Worm (Caenorhabditis elegans) whole organism, midembryonic: ENCODE results near the gene clec-27.

Experiments used
- T22C8.4 ChIP-seq: fragments of 200-800 bp; sonication (Bioruptor generic); IDR thresholded peaks from 2 replicates; pipeline ENCODE4 v1.3.6; 2022; ENCODE audit warnings: missing genetic modification characterization, missing compliant biosample characterization
- cog-1 ChIP-seq: sonication (generic microtip); optimal IDR thresholded peaks from 2 replicates; lab custom pipeline; 2016; ENCODE audit warnings: missing genetic modification characterization, missing compliant biosample characterization
- flt-1 ChIP-seq: fragments of 200-800 bp; sonication (Bioruptor generic); IDR thresholded peaks from 2 replicates; pipeline ENCODE4 v1.3.6; 2022; ENCODE audit warnings: missing genetic modification characterization, missing compliant biosample characterization
- klf-2 ChIP-seq: fragments of 200-800 bp; sonication (Bioruptor generic); conservative IDR thresholded peaks from 2 replicates; pipeline ENCODE4 v1.3.6; 2022; ENCODE audit warnings: missing genetic modification reagents, missing genetic modification characterization, missing compliant biosample characterization
- med-1 ChIP-seq: sonication (generic microtip); optimal IDR thresholded peaks from 2 replicates; lab custom pipeline; 2017; ENCODE audit warnings: missing genetic modification characterization, mild to moderate bottlenecking, missing compliant biosample characterization, antibody characterized with exemption, missing genetic modification reagents; ENCODE audit not compliant: insufficient read depth
- ref-1 ChIP-seq: fragments of 200-800 bp; sonication (Bioruptor generic); conservative IDR thresholded peaks from 2 replicates; pipeline ENCODE4 v1.3.6; 2022; ENCODE audit warnings: missing genetic modification reagents, missing genetic modification characterization, missing compliant biosample characterization
- tab-1 ChIP-seq: fragments of 200-800 bp; sonication (Bioruptor generic); IDR thresholded peaks from 2 replicates; pipeline ENCODE4 v1.3.6; 2022; ENCODE audit warnings: missing genetic modification characterization, missing compliant biosample characterization
- ztf-23 ChIP-seq: fragments of 200-800 bp; sonication (Bioruptor generic); IDR thresholded peaks from 2 replicates; pipeline ENCODE4 v1.3.6; 2022; ENCODE audit warnings: missing genetic modification reagents, missing genetic modification characterization, missing compliant biosample characterization
- ztf-29 ChIP-seq: fragments of 200-800 bp; sonication (Bioruptor generic); IDR thresholded peaks from 2 replicates; pipeline ENCODE4 v1.3.6; 2022; ENCODE audit warnings: missing genetic modification reagents, missing genetic modification characterization, missing compliant biosample characterization

The clec-27 gene

ce11 chrV:16873642-16874041 is 19.2 kb downstream of the clec-27 start, which contains the start of gene srw-23:
srw-23 (plus strand) TSS chrV:16873942.
- TF ChIP-seq ztf-23 (GFP tag; lab: Robert Waterston, UW): no peak
- no peak for TF ChIP-seq T22C8.4
- TF ChIP-seq klf-2: no peak
- no peak for TF ChIP-seq ztf-29 (GFP tag; lab: Robert Waterston, UW)
- TF ChIP-seq ref-1: no peak
- no peak for TF ChIP-seq med-1 (GFP tag; lab: Kevin White, UChicago)
- no peak for TF ChIP-seq flt-1 (GFP tag; lab: Robert Waterston, UW)
- TF ChIP-seq cog-1 (tag; lab: Kevin White, UChicago): no peak
- TF ChIP-seq tab-1 (GFP tag; lab: Robert Waterston, UW): no peak

DNA sequence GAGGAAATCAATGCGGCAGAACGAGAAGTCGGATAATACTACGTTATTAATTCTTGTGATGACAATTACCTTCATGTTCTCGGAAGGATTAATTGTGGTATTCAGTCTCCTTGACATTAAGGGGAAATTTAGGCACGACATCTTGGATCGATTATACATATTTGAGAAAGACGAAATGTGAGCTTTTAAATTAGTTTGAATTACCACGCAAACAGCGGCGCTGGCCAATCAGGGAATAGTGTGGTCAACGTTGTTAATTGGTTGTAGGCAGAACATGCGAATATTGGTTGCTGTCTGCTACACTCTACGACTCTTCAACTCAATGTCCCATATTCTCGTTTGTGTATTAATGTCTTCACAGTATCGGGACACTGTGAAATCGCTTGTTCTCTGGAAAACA is 20.5 kb downstream of the clec-27 start, which contains the start of gene F49A5.10:
Gene F49A5.10 (plus strand): TSS at position 301 of the 400 bp plus-strand sequence.
- TF ChIP-seq T22C8.4 (no peak), ref-1 (no peak), klf-2 (no peak), tab-1 (GFP tag; lab: Robert Waterston, UW) (no peak), ztf-29 (GFP tag; lab: Robert Waterston, UW) (no peak), ztf-23 (GFP tag; lab: Robert Waterston, UW) (no peak), med-1 (GFP tag; lab: Kevin White, UChicago) (no peak), flt-1 (GFP tag; lab: Robert Waterston, UW) (no peak), cog-1 (tag; lab: Kevin White, UChicago) (no peak)

ce11 chrV:16879532-16879931 is 25.1 kb downstream of the clec-27 start:
- TF ChIP-seq ref-1: no peak
- no peak for TF ChIP-seq T22C8.4
- no peak for TF ChIP-seq ztf-23 (GFP tag; lab: Robert Waterston, UW)
- TF ChIP-seq klf-2: no peak
- no peak for TF ChIP-seq ztf-29 (GFP tag; lab: Robert Waterston, UW)
- TF ChIP-seq tab-1 (GFP tag; lab: Robert Waterston, UW): no peak
- TF ChIP-seq cog-1 (tag; lab: Kevin White, UChicago): no peak
- TF ChIP-seq med-1 (GFP tag; lab: Kevin White, UChicago): no peak
- no peak for TF ChIP-seq flt-1 (GFP tag; lab: Robert Waterston, UW)

ce11 chrV:16880054-16880453 is 25.6 kb downstream of the clec-27 start, which contains the start of gene F09C6.3:
F09C6.3 (minus strand) TSS chrV:16880154.
- TF ChIP-seq ztf-23 (GFP tag; lab: Robert Waterston, UW) (no peak), ztf-29 (GFP tag; lab: Robert Waterston, UW) (no peak), med-1 (GFP tag; lab: Kevin White, UChicago) (no peak), klf-2 (no peak), ref-1 (no peak), flt-1 (GFP tag; lab: Robert Waterston, UW) (no peak), tab-1 (GFP tag; lab: Robert Waterston, UW) (no peak), cog-1 (tag; lab: Kevin White, UChicago) (no peak), T22C8.4 (no peak)

- TF ChIP-seq ref-1 (no peak), klf-2 (no peak), ztf-23 (GFP tag; lab: Robert Waterston, UW) (no peak), flt-1 (GFP tag; lab: Robert Waterston, UW) (no peak), med-1 (GFP tag; lab: Kevin White, UChicago) (no peak), T22C8.4 (no peak), tab-1 (GFP tag; lab: Robert Waterston, UW) (no peak), ztf-29 (GFP tag; lab: Robert Waterston, UW) (no peak), cog-1 (tag; lab: Kevin White, UChicago) (no peak)
Observed at ce11 chrV:16880679-16881078, 26.2 kb downstream of the clec-27 start, which contains the start of gene F09C6.14. F09C6.14 (plus strand) TSS chrV:16880979.

- TF ChIP-seq med-1 (GFP tag; lab: Kevin White, UChicago) (no peak), flt-1 (GFP tag; lab: Robert Waterston, UW) (no peak), ref-1 (no peak), ztf-29 (GFP tag; lab: Robert Waterston, UW) (no peak), klf-2 (no peak), T22C8.4 (no peak), ztf-23 (GFP tag; lab: Robert Waterston, UW) (no peak)
Observed at ce11 chrV:16882260-16882918, 28.0 kb downstream of the clec-27 start, which contains the start of the genes F09C6.11 and F09C6.12. F09C6.11 (minus strand) TSS chrV:16882310. F09C6.12 (plus strand) TSS chrV:16882868.

ce11 chrV:16884744-16885143 is 30.3 kb downstream of the clec-27 start, which contains the start of gene F09C6.13:
F09C6.13 (plus strand) TSS chrV:16885044.
- no peak for TF ChIP-seq T22C8.4
- no peak for TF ChIP-seq tab-1 (GFP tag; lab: Robert Waterston, UW)
- TF ChIP-seq ztf-23 (GFP tag; lab: Robert Waterston, UW): no peak
- TF ChIP-seq flt-1 (GFP tag; lab: Robert Waterston, UW): no peak
- TF ChIP-seq ztf-29 (GFP tag; lab: Robert Waterston, UW): no peak
- no peak for TF ChIP-seq med-1 (GFP tag; lab: Kevin White, UChicago)
- no peak for TF ChIP-seq klf-2
- TF ChIP-seq cog-1 (tag; lab: Kevin White, UChicago): no peak
- no peak for TF ChIP-seq ref-1

ce11 chrV:16888788-16889325 is 34.4 kb downstream of the clec-27 start, which contains the start of the genes ifas-2 and fbxa-44:
ifas-2 (minus strand) TSS chrV:16888888.
fbxa-44 (plus strand) TSS chrV:16889275.
- no peak for TF ChIP-seq med-1 (GFP tag; lab: Kevin White, UChicago)
- TF ChIP-seq klf-2: no peak
- no peak for TF ChIP-seq ztf-23 (GFP tag; lab: Robert Waterston, UW)
- no peak for TF ChIP-seq ztf-29 (GFP tag; lab: Robert Waterston, UW)
- no peak for TF ChIP-seq flt-1 (GFP tag; lab: Robert Waterston, UW)
- no peak for TF ChIP-seq T22C8.4
- no peak for TF ChIP-seq cog-1 (tag; lab: Kevin White, UChicago)

DNA sequence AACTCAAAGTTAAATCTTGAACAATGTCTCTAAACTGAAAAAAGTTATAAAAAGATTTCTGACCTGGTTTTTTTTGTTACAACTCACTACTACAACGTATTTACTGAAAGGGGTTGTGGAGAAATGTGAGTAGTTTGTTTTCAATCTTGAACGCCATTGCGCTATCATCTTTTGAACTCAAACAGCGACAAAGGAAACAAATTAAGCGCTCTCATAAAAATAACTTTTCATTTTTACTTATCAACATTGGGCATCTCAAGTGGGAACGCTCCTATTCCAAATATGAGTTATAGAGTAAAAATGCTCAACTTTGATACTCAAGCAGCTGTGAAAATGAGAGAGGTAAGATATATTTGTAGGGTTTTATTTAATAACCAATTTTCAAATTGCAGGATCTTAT is 39.0 kb downstream of the clec-27 start, which contains the start of gene F09C6.15:
Gene F09C6.15 (plus strand): TSS at position 301 of the 400 bp plus-strand sequence.
- no peak for TF ChIP-seq flt-1 (GFP tag; lab: Robert Waterston, UW)
- no peak for TF ChIP-seq med-1 (GFP tag; lab: Kevin White, UChicago)
- TF ChIP-seq T22C8.4: no peak
- no peak for TF ChIP-seq ref-1
- TF ChIP-seq tab-1 (GFP tag; lab: Robert Waterston, UW): no peak
- TF ChIP-seq cog-1 (tag; lab: Kevin White, UChicago): no peak
- TF ChIP-seq ztf-29 (GFP tag; lab: Robert Waterston, UW): no peak
- TF ChIP-seq klf-2: no peak
- no peak for TF ChIP-seq ztf-23 (GFP tag; lab: Robert Waterston, UW)
